Worm (Caenorhabditis elegans) whole organism, mixed stage, embryonic: ENCODE measurements around the gene T19D12.1.

Source experiments
- M03D4.4 ChIP-seq: sonication (generic microtip); optimal IDR thresholded peaks from 2 replicates; lab custom pipeline; 2017; ENCODE audit warnings: mild to moderate bottlenecking, missing genetic modification characterization, missing compliant biosample characterization
- bed-3 ChIP-seq: fragments of 200-800 bp; sonication (Bioruptor generic); optimal IDR thresholded peaks from 3 replicates; lab custom pipeline; 2018; ENCODE audit warnings: mild to moderate bottlenecking, missing genetic modification characterization, moderate library complexity, missing compliant biosample characterization
- blmp-1 ChIP-seq: fragments of 150-350 bp; optimal IDR thresholded peaks from 2 replicates; lab custom pipeline; 2014; ENCODE audit warnings: missing biosample characterization, missing genetic modification characterization
- ceh-39 ChIP-seq: fragments of 150-350 bp; optimal IDR thresholded peaks from 2 replicates; lab custom pipeline; 2014; ENCODE audit warnings: missing biosample characterization, missing genetic modification characterization
- ceh-43 ChIP-seq: fragments of 200-800 bp; sonication (Bioruptor generic); optimal IDR thresholded peaks from 2 replicates; lab custom pipeline; 2018; ENCODE audit warnings: mild to moderate bottlenecking, missing genetic modification characterization, moderate library complexity, missing compliant biosample characterization
- ces-1 ChIP-seq: fragments of 150-350 bp; optimal IDR thresholded peaks from 2 replicates; lab custom pipeline; 2014; ENCODE audit warnings: missing biosample characterization, missing genetic modification reagents, missing genetic modification characterization
- drap-1 ChIP-seq: fragments of 200-800 bp; sonication (Bioruptor generic); optimal IDR thresholded peaks from 3 replicates; lab custom pipeline; 2018; ENCODE audit warnings: mild to moderate bottlenecking, missing genetic modification characterization, missing compliant biosample characterization
- elt-1 ChIP-seq: sonication (generic microtip); optimal IDR thresholded peaks from 2 replicates; lab custom pipeline; 2017; ENCODE audit warnings: missing genetic modification characterization, mild to moderate bottlenecking, missing compliant biosample characterization, antibody characterized with exemption, moderate library complexity, borderline replicate concordance; ENCODE audit not compliant: insufficient read depth
- elt-3 ChIP-seq: fragments of 150-350 bp; optimal IDR thresholded peaks from 2 replicates; lab custom pipeline; 2014; ENCODE audit warnings: missing biosample characterization, missing genetic modification characterization
- flh-1 ChIP-seq: fragments of 200-800 bp; sonication (Bioruptor generic); optimal IDR thresholded peaks from 2 replicates; lab custom pipeline; 2018; ENCODE audit warnings: mild to moderate bottlenecking, missing genetic modification characterization, moderate library complexity, missing compliant biosample characterization
- ham-2 ChIP-seq: fragments of 200-800 bp; sonication (Bioruptor generic); optimal IDR thresholded peaks from 2 replicates; lab custom pipeline; 2018; ENCODE audit warnings: mild to moderate bottlenecking, missing genetic modification characterization, missing compliant biosample characterization
- hlh-1 ChIP-seq: fragments of 150-350 bp; optimal IDR thresholded peaks from 2 replicates; lab custom pipeline; 2014; ENCODE audit warnings: missing biosample characterization, missing genetic modification reagents, missing genetic modification characterization
- lin-13 ChIP-seq: fragments of 150-350 bp; optimal IDR thresholded peaks from 2 replicates; lab custom pipeline; 2014; ENCODE audit warnings: missing biosample characterization, missing genetic modification characterization
- lin-32 ChIP-seq: fragments of 200-800 bp; sonication (Bioruptor generic); optimal IDR thresholded peaks from 2 replicates; lab custom pipeline; 2018; ENCODE audit warnings: mild to moderate bottlenecking, missing genetic modification characterization, missing compliant biosample characterization
- lsy-2 ChIP-seq: fragments of 150-350 bp; optimal IDR thresholded peaks from 2 replicates; lab custom pipeline; 2014; ENCODE audit warnings: missing biosample characterization, missing genetic modification characterization
- mab-5 ChIP-seq: fragments of 150-350 bp; optimal IDR thresholded peaks from 2 replicates; lab custom pipeline; 2014; ENCODE audit warnings: missing biosample characterization, missing genetic modification characterization
- mep-1 ChIP-seq: fragments of 150-350 bp; optimal IDR thresholded peaks from 2 replicates; lab custom pipeline; 2017; ENCODE audit warnings: missing biosample characterization, missing genetic modification reagents, missing genetic modification characterization, inconsistent platforms
- mls-2 ChIP-seq: sonication (generic microtip); optimal IDR thresholded peaks from 2 replicates; lab custom pipeline; 2016; ENCODE audit warnings: mild to moderate bottlenecking, missing genetic modification characterization, moderate library complexity, missing compliant biosample characterization
- nhr-12 ChIP-seq: fragments of 150-350 bp; optimal IDR thresholded peaks from 2 replicates; lab custom pipeline; 2014; ENCODE audit warnings: missing biosample characterization, missing genetic modification characterization
- nhr-2 ChIP-seq: fragments of 150-350 bp; optimal IDR thresholded peaks from 2 replicates; lab custom pipeline; 2014; ENCODE audit warnings: missing biosample characterization, missing genetic modification characterization
- nhr-28 ChIP-seq: fragments of 150-350 bp; optimal IDR thresholded peaks from 2 replicates; lab custom pipeline; 2014; ENCODE audit warnings: missing biosample characterization, missing genetic modification characterization
- pha-4 ChIP-seq: fragments of 150-350 bp; optimal IDR thresholded peaks from 2 replicates; lab custom pipeline; 2018; ENCODE audit warnings: missing biosample characterization, missing genetic modification reagents, missing genetic modification characterization
- sem-2 ChIP-seq: fragments of 200-800 bp; sonication (Bioruptor generic); optimal IDR thresholded peaks from 2 replicates; lab custom pipeline; 2018; ENCODE audit warnings: mild to moderate bottlenecking, missing genetic modification characterization, missing compliant biosample characterization
- snpc-4 ChIP-seq: fragments of 150-350 bp; optimal IDR thresholded peaks from 2 replicates; lab custom pipeline; 2014; ENCODE audit warnings: missing biosample characterization, missing genetic modification characterization
- sptf-1 ChIP-seq: sonication (generic microtip); optimal IDR thresholded peaks from 2 replicates; lab custom pipeline; 2017; ENCODE audit warnings: mild to moderate bottlenecking, missing genetic modification characterization, moderate library complexity, missing compliant biosample characterization
- tbx-8 ChIP-seq: fragments of 200-800 bp; sonication (Bioruptor generic); optimal IDR thresholded peaks from 2 replicates; lab custom pipeline; 2018; ENCODE audit warnings: mild to moderate bottlenecking, missing genetic modification characterization, moderate library complexity, missing compliant biosample characterization
- unc-120 ChIP-seq: sonication (generic microtip); optimal IDR thresholded peaks from 2 replicates; lab custom pipeline; 2017; ENCODE audit warnings: missing genetic modification characterization, missing compliant biosample characterization; ENCODE audit not compliant: poor library complexity, severe bottlenecking
- unc-39 ChIP-seq: fragments of 150-350 bp; optimal IDR thresholded peaks from 2 replicates; lab custom pipeline; 2014; ENCODE audit warnings: missing biosample characterization, missing genetic modification characterization
- unc-62 ChIP-seq: fragments of 150-350 bp; optimal IDR thresholded peaks from 2 replicates; lab custom pipeline; 2014; ENCODE audit warnings: missing biosample characterization, missing genetic modification reagents, missing genetic modification characterization
- zip-8 ChIP-seq: fragments of 150-350 bp; optimal IDR thresholded peaks from 2 replicates; lab custom pipeline; 2014; ENCODE audit warnings: missing biosample characterization, missing genetic modification characterization
- ztf-11 ChIP-seq: fragments of 150-350 bp; optimal IDR thresholded peaks from 2 replicates; lab custom pipeline; 2014; ENCODE audit warnings: missing biosample characterization, missing genetic modification characterization

T19D12.1 gene

ce11 chrII:6705593-6706228 lies 39.0 kb downstream of the T19D12.1 start, which contains the start of gene rpy-1:
TSS of gene rpy-1 (minus strand) at chrII:6705643.
- TF ChIP-seq sptf-1 (tag; lab: Kevin White, UChicago) (no peak), unc-62 (peak; percentile 85), nhr-12 (no peak), unc-120 (peak; percentile 35)

ce11 chrII:6706552-6707091 lies 39.9 kb downstream of the T19D12.1 start:
- no peak for TF ChIP-seq hlh-1 (tag; lab: Kevin White, UChicago)
- TF ChIP-seq M03D4.4 (tag; lab: Kevin White, UChicago), result no peak
- no peak for TF ChIP-seq nhr-28 (tag; lab: Kevin White, UChicago)
- TF ChIP-seq ces-1 (GFP tag; lab: Kevin White, UChicago), result peak; percentile 82
- TF ChIP-seq, all 35 proteins: peak for 1

- TF ChIP-seq bed-3 (GFP tag; lab: Kevin White, UChicago) (no peak), mep-1 (tag; lab: Kevin White, UChicago) (no peak), blmp-1 (tag; lab: Kevin White, UChicago) (no peak), lin-32 (no peak), nhr-28 (tag; lab: Kevin White, UChicago) (no peak), ztf-11 (tag; lab: Kevin White, UChicago) (no peak), lsy-2 (no peak), flh-1 (no peak), ceh-39 (tag; lab: Kevin White, UChicago) (no peak), hlh-1 (tag; lab: Kevin White, UChicago) (peak; percentile 61), drap-1 (GFP tag; lab: Kevin White, UChicago) (no peak), lin-13 (tag; lab: Kevin White, UChicago) (no peak), unc-120 (peak; percentile 34), sptf-1 (tag; lab: Kevin White, UChicago) (no peak), unc-62 (peak; percentile 50), ces-1 (GFP tag; lab: Kevin White, UChicago) (peak; percentile 49)
Observed at ce11 chrII:6707496-6708260, 41.0 kb downstream of the T19D12.1 start.

DNA sequence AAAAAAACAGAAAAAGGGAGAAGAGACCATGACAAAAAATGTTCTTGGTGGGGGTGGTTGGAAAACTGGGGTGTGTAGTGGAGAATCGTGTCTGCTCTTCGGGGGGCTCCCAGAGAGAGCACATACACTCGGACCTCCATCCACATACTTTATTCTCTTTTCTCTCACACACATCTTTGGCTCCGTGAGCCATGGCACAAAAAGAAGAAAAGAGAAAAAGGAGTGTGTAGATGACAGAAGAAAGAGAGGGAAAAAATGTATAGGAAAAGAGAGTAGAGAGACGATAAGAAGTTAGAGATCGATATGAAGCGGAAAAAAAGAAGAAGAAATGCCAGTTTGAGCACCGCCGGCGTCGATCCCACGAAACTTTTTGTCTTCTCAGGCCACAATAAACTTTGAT lies 42.3 kb downstream of the T19D12.1 start:
- TF ChIP-seq unc-39 (no peak), snpc-4 (tag; lab: Kevin White, UChicago) (no peak), sem-2 (GFP tag; lab: Kevin White, UChicago) (no peak), ceh-43 (GFP tag; lab: Kevin White, UChicago) (no peak), pha-4 (tag; lab: Kevin White, UChicago) (no peak), mab-5 (tag; lab: Kevin White, UChicago) (no peak), hlh-1 (tag; lab: Kevin White, UChicago) (no peak), elt-3 (no peak), nhr-28 (tag; lab: Kevin White, UChicago) (no peak), zip-8 (tag; lab: Kevin White, UChicago) (no peak), unc-62 (peak; percentile 21), drap-1 (GFP tag; lab: Kevin White, UChicago) (no peak), lin-13 (tag; lab: Kevin White, UChicago) (no peak), unc-120 (peak; percentile 90), mls-2 (tag; lab: Kevin White, UChicago) (no peak)

- TF ChIP-seq ces-1 (GFP tag; lab: Kevin White, UChicago) (peak; percentile 96), nhr-28 (tag; lab: Kevin White, UChicago) (no peak)
Observed at ce11 chrII:6709680-6710079, 43.0 kb downstream of the T19D12.1 start.

ce11 chrII:6710596-6710995 lies 43.9 kb downstream of the T19D12.1 start:
- TF ChIP-seq mab-5 (tag; lab: Kevin White, UChicago), result no peak
- no peak for TF ChIP-seq mep-1 (tag; lab: Kevin White, UChicago)
- TF ChIP-seq nhr-12, result no peak
- TF ChIP-seq ces-1 (GFP tag; lab: Kevin White, UChicago), result no peak
- no peak for TF ChIP-seq elt-1 (tag; lab: Kevin White, UChicago)
- no peak for TF ChIP-seq nhr-2
- no peak for TF ChIP-seq snpc-4 (tag; lab: Kevin White, UChicago)
- no peak for TF ChIP-seq drap-1 (GFP tag; lab: Kevin White, UChicago)
- no peak for TF ChIP-seq elt-3
- TF ChIP-seq tbx-8 (GFP tag; lab: Kevin White, UChicago), result no peak
- no peak for TF ChIP-seq hlh-1 (tag; lab: Kevin White, UChicago)
- no peak for TF ChIP-seq pha-4 (tag; lab: Kevin White, UChicago)
- TF ChIP-seq zip-8 (tag; lab: Kevin White, UChicago), result no peak
- TF ChIP-seq ham-2, result no peak
- no peak for TF ChIP-seq unc-39
- no peak for TF ChIP-seq nhr-28 (tag; lab: Kevin White, UChicago)
- no peak for TF ChIP-seq lsy-2
- TF ChIP-seq ceh-43 (GFP tag; lab: Kevin White, UChicago), result no peak
- no peak for TF ChIP-seq blmp-1 (tag; lab: Kevin White, UChicago)
